Fruit fly (Drosophila melanogaster): ENCODE data around the gene Psf1.

dm6 chr3L:1275767-1276166 is 28.3 kb upstream of the Psf1 start, which contains the start of gene CG32333:
- TF ChIP-seq h (optimal IDR thresholded peaks at IDR 0.05) (no peak), ttk (optimal IDR thresholded peaks at IDR 0.05) (no peak), psq (optimal IDR thresholded peaks at IDR 0.05) (no peak)
